Worm (Caenorhabditis elegans): ENCODE data around the gene cnp-3.
A peak's percentile ranks its signal among the peaks of the same experiment; 100 is the strongest.

cnp-3 gene

DNA sequence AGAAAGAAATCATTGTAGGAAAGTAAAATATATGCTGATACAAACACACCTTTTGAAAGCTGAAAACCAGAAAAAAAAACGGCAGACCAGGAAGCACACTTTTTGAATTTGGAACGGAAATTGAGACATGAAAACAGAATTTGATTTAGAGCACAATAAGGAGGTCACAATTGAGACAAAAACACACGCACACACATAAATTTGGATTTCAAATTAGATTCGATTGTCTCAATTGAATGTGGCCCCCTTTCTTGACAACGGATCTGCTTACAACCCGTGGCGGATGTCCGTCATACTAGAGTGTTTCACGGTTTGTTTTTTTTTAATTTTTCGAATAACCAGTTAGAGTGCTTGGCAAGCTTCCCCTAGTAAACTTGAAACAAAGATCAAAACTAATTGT lies 30.2 kb upstream of the cnp-3 start:
- TF ChIP-seq nhr-25 (tag; optimal IDR thresholded peaks at IDR 0.05) (no peak), sma-3 (GFP tag; optimal IDR thresholded peaks at IDR 0.05) (no peak), dmd-4 (tag; optimal IDR thresholded peaks at IDR 0.05) (no peak), snpc-4 (tag; optimal IDR thresholded peaks at IDR 0.05) (no peak), nhr-11 (tag; optimal IDR thresholded peaks at IDR 0.05) (no peak), C34F6.9 (tag; optimal IDR thresholded peaks at IDR 0.05) (no peak), Y55F3AM.14 (GFP tag; optimal IDR thresholded peaks at IDR 0.05) (no peak), nhr-21 (tag; optimal IDR thresholded peaks at IDR 0.05) (no peak), mab-5 (tag; optimal IDR thresholded peaks at IDR 0.05) (no peak), sma-9 (GFP tag; optimal IDR thresholded peaks at IDR 0.05) (no peak), sma-9 (tag; optimal IDR thresholded peaks at IDR 0.05) (no peak), peb-1 (tag; optimal IDR thresholded peaks at IDR 0.05) (no peak), mdl-1 (tag; optimal IDR thresholded peaks at IDR 0.05) (no peak), nhr-129 (tag; optimal IDR thresholded peaks at IDR 0.05) (no peak), elt-1 (tag; optimal IDR thresholded peaks at IDR 0.05) (no peak), blmp-1 (tag; optimal IDR thresholded peaks at IDR 0.05; ENCODE audit: insufficient read depth) (no peak), sem-4 (tag; optimal IDR thresholded peaks at IDR 0.05) (no peak), nhr-6 (tag; optimal IDR thresholded peaks at IDR 0.05) (no peak)

- TF ChIP-seq snpc-4 (tag; optimal IDR thresholded peaks at IDR 0.05) (no peak), unc-55 (GFP tag; optimal IDR thresholded peaks at IDR 0.05) (no peak), nhr-25 (tag; optimal IDR thresholded peaks at IDR 0.05) (no peak), skn-1 (tag; optimal IDR thresholded peaks at IDR 0.05) (no peak), mdl-1 (tag; optimal IDR thresholded peaks at IDR 0.05) (no peak), alr-1 (tag; optimal IDR thresholded peaks at IDR 0.05) (no peak), dmd-4 (tag; optimal IDR thresholded peaks at IDR 0.05) (no peak), aly-2 (tag; optimal IDR thresholded peaks at IDR 0.05) (no peak), C34F6.9 (tag; optimal IDR thresholded peaks at IDR 0.05) (no peak), mab-5 (tag; optimal IDR thresholded peaks at IDR 0.05) (no peak), lin-13 (GFP tag; optimal IDR thresholded peaks at IDR 0.05) (no peak), ceh-16 (tag; optimal IDR thresholded peaks at IDR 0.05) (no peak), nhr-10 (tag; optimal IDR thresholded peaks at IDR 0.05) (no peak), gmeb-1 (tag; optimal IDR thresholded peaks at IDR 0.05) (no peak)
Measured at ce11 chrX:17157868-17158267, 20.0 kb upstream of the cnp-3 start, which contains the start of gene npr-21. TSS of gene npr-21 (minus strand) at chrX:17157968.

DNA sequence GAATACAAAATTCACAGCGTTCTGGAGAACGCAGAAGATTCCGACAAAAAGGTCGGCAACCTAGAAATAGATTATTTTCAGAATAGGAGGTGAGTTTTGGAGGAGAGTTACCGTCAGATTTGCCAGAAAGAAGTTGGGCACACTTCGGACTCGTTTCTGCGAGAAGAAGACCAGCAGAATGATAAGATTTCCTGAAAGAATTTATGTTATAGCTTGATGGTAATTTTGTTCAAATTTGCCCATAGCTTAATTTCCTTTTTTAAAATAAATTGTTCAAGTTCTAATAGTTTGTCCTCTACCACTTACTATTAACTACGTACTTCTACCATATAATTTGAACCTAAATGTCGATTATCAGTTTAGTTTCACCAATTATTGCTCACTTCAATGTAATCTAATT lies 19.2 kb upstream of the cnp-3 start:
- TF ChIP-seq zag-1 (tag; optimal IDR thresholded peaks at IDR 0.05) (no peak), C34F6.9 (tag; optimal IDR thresholded peaks at IDR 0.05) (no peak), sem-4 (tag; optimal IDR thresholded peaks at IDR 0.05) (no peak), nhr-23 (tag; optimal IDR thresholded peaks at IDR 0.05) (no peak), nhr-77 (tag; optimal IDR thresholded peaks at IDR 0.05) (no peak), unc-55 (GFP tag; optimal IDR thresholded peaks at IDR 0.05) (no peak), sma-9 (GFP tag; optimal IDR thresholded peaks at IDR 0.05) (no peak), sma-9 (tag; optimal IDR thresholded peaks at IDR 0.05) (no peak), nhr-25 (tag; optimal IDR thresholded peaks at IDR 0.05) (no peak), lin-13 (GFP tag; optimal IDR thresholded peaks at IDR 0.05) (no peak), blmp-1 (tag; optimal IDR thresholded peaks at IDR 0.05; ENCODE audit: insufficient read depth) (no peak), elt-1 (tag; optimal IDR thresholded peaks at IDR 0.05) (no peak), peb-1 (tag; optimal IDR thresholded peaks at IDR 0.05) (no peak), R02D3.7 (tag; optimal IDR thresholded peaks at IDR 0.05) (no peak), unc-62 (GFP tag; optimal IDR thresholded peaks at IDR 0.05) (no peak), F13H6.1 (tag; optimal IDR thresholded peaks at IDR 0.05) (no peak), lsy-2 (tag; optimal IDR thresholded peaks at IDR 0.05) (no peak), snpc-4 (tag; optimal IDR thresholded peaks at IDR 0.05) (no peak), nhr-237 (tag; optimal IDR thresholded peaks at IDR 0.05) (no peak), ZK546.5 (tag; optimal IDR thresholded peaks at IDR 0.05) (no peak), nhr-21 (tag; optimal IDR thresholded peaks at IDR 0.05) (no peak)

DNA sequence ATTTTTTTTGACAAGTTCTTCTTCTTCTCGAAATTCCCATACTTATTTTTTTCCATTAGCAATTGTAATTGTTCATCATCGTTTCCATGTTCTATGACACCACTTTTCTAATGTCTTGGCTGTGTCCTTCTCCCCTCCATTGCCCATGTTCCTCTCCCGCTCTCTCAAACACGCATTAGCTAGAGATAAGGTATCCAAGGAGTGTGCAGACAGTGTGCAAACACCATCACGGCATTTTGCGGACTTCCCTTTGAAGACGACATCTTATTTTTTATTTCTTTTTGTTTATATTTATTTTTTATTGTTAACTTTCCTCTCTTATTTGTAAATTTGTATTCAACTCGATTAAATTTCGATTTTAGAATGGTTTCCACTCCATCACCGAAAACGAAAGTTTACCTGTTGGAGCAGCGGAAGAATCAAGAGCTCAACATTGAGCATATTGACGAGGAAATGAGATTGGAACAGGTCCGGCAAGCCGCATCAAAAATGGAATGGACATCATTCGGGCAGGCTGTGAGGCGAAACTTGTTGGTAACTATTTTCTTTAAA lies 13.3 kb upstream of the cnp-3 start, which contains the start of gene mdt-1.2:
mdt-1.2 (plus strand) TSS at position 363 of the 552 bp plus-strand sequence.
- TF ChIP-seq nhr-6 (tag; optimal IDR thresholded peaks at IDR 0.05): peak; percentile 59
- TF ChIP-seq zag-1 (tag; optimal IDR thresholded peaks at IDR 0.05): peak; percentile 50
- TF ChIP-seq ztf-1 (GFP tag; conservative IDR thresholded peaks at IDR 0.05): no peak
- peak; percentile 1 for TF ChIP-seq snpc-4 (tag; optimal IDR thresholded peaks at IDR 0.05)
- peak; percentile 11 for TF ChIP-seq mab-5 (tag; optimal IDR thresholded peaks at IDR 0.05)
- peak; percentile 49 to 81 for TF ChIP-seq lsy-2 (tag; optimal IDR thresholded peaks at IDR 0.05)
- TF ChIP-seq F13H6.1 (tag; optimal IDR thresholded peaks at IDR 0.05): peak; percentile 74
- TF ChIP-seq fos-1 (tag; optimal IDR thresholded peaks at IDR 0.05): peak; percentile 73
- peak; percentile 67 for TF ChIP-seq nhr-21 (tag; optimal IDR thresholded peaks at IDR 0.05)
- peak; percentile 85 for TF ChIP-seq egl-27 (tag; optimal IDR thresholded peaks at IDR 0.05)
- TF ChIP-seq lin-11 (tag; optimal IDR thresholded peaks at IDR 0.05): peak; percentile 59
- no peak for TF ChIP-seq nhr-11 (tag; optimal IDR thresholded peaks at IDR 0.05)
- TF ChIP-seq nhr-129 (tag; optimal IDR thresholded peaks at IDR 0.05): peak; percentile 81
- peak; percentile 37 for TF ChIP-seq ztf-4 (tag; optimal IDR thresholded peaks at IDR 0.05)
- no peak for TF ChIP-seq ceh-82 (tag; optimal IDR thresholded peaks at IDR 0.05)
- TF ChIP-seq lin-13 (GFP tag; optimal IDR thresholded peaks at IDR 0.05): no peak
- peak; percentile 47 for TF ChIP-seq sem-4 (tag; optimal IDR thresholded peaks at IDR 0.05)
- TF ChIP-seq unc-55 (GFP tag; optimal IDR thresholded peaks at IDR 0.05): peak; percentile 83
- TF ChIP-seq sma-9 (GFP tag; optimal IDR thresholded peaks at IDR 0.05): peak; percentile 73
- TF ChIP-seq sma-9 (tag; optimal IDR thresholded peaks at IDR 0.05): no peak
- peak; percentile 81 for TF ChIP-seq crh-2 (tag; optimal IDR thresholded peaks at IDR 0.05)
- TF ChIP-seq elt-1 (tag; optimal IDR thresholded peaks at IDR 0.05): no peak
- TF ChIP-seq blmp-1 (tag; optimal IDR thresholded peaks at IDR 0.05; ENCODE audit: insufficient read depth): peak; percentile 34
- TF ChIP-seq ama-1 (optimal IDR thresholded peaks at IDR 0.05): no peak
- no peak for TF ChIP-seq peb-1 (tag; optimal IDR thresholded peaks at IDR 0.05)
- peak; percentile 83 for TF ChIP-seq C34F6.9 (tag; optimal IDR thresholded peaks at IDR 0.05)
- TF ChIP-seq mbf-1 (tag; optimal IDR thresholded peaks at IDR 0.05): no peak
- TF ChIP-seq ceh-16 (tag; optimal IDR thresholded peaks at IDR 0.05): no peak
